Fruit fly (Drosophila melanogaster): ENCODE measurements around the gene CG34295.

Gene CG34295

DNA sequence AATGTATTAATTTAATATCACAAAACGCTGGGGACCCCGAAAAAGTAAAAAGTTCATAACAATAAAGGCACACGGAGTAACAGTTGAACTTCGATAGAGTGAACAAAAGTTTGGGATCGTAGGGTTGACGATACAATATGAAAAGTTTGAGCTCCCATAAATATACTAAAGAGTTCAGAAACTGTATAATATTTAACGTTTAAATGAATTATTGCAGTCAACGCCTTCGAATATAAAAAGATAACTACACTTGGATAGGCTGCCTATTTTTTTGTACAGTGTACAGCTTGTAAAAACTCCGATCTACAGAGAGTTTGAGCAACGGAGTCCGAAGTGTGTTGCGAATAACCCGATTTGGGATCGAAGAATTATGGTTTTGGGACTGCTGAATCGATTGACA, 41.3 kb downstream of the CG34295 start:
- peak; percentile 54 for TF ChIP-seq CG31627 (GFP tag; optimal IDR thresholded peaks at IDR 0.05)
- TF ChIP-seq Smox (GFP tag; optimal IDR thresholded peaks at IDR 0.05): no peak
- no peak for TF ChIP-seq Met (GFP tag; optimal IDR thresholded peaks at IDR 0.05)
- TF ChIP-seq CG9139 (GFP tag; optimal IDR thresholded peaks at IDR 0.05): no peak
- no peak for TF ChIP-seq CG8632 (GFP tag; optimal IDR thresholded peaks at IDR 0.05)
- no peak for TF ChIP-seq fd85E (GFP tag; optimal IDR thresholded peaks at IDR 0.05)
- no peak for TF ChIP-seq Eip75B (GFP tag; optimal IDR thresholded peaks at IDR 0.05)
- peak; percentile 41 for TF ChIP-seq CG34406 (GFP tag; optimal IDR thresholded peaks at IDR 0.05)
- no peak for TF ChIP-seq CG11294 (GFP tag; IDR thresholded peaks at IDR 0.05)
- peak; percentile 79 for TF ChIP-seq svp (GFP tag)
- TF ChIP-seq CG6276 (GFP tag; optimal IDR thresholded peaks at IDR 0.05): no peak
- TF ChIP-seq CG10631 (GFP tag; optimal IDR thresholded peaks at IDR 0.05): no peak
- TF ChIP-seq salr (GFP tag; optimal IDR thresholded peaks at IDR 0.05): no peak
- TF ChIP-seq pdm3 (GFP tag; optimal IDR thresholded peaks at IDR 0.05): no peak
- TF ChIP-seq dsx (GFP tag; optimal IDR thresholded peaks at IDR 0.05; ENCODE audit: poor library complexity, severe bottlenecking): no peak
- TF ChIP-seq CG10669 (GFP tag; optimal IDR thresholded peaks at IDR 0.05): no peak
- no peak for TF ChIP-seq CG7368 (GFP tag; optimal IDR thresholded peaks at IDR 0.05)
- TF ChIP-seq esn (GFP tag; optimal IDR thresholded peaks at IDR 0.05): peak; percentile 65
- TF ChIP-seq topi (GFP tag; optimal IDR thresholded peaks at IDR 0.05): no peak
- TF ChIP-seq CG6792 (GFP tag; optimal IDR thresholded peaks at IDR 0.05): peak; percentile 33
- TF ChIP-seq Sox15 (GFP tag; optimal IDR thresholded peaks at IDR 0.05): peak; percentile 31
- TF ChIP-seq cyc (GFP tag; optimal IDR thresholded peaks at IDR 0.05): peak; percentile 45
- peak; percentile 40 for TF ChIP-seq Sox14 (GFP tag; optimal IDR thresholded peaks at IDR 0.05)
- no peak for TF ChIP-seq Hr4 (GFP tag; optimal IDR thresholded peaks at IDR 0.05)
- peak; percentile 57 for TF ChIP-seq lz (GFP tag; optimal IDR thresholded peaks at IDR 0.05)

DNA sequence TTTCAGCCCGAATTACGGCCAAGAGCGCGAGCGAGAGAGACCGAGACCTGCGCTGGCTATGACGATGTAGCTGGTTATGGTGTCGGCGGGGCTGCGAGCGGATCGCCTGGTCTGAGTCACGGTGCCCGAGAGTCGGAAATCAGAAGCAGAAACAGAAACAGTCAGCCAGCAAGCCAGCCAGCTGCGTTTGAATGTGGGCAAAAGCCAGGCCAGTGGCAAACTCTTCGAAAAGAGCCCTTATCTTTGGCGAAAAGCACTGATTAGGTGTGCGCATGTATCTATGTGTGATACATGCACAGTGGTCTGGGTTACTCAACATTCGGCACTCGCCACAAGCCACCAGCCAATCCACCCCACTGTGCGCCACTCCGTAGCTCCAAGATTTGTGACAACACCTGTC, 41.8 kb downstream of the CG34295 start:
- TF ChIP-seq vri (GFP tag; optimal IDR thresholded peaks at IDR 0.05): peak; percentile 7
- TF ChIP-seq Ets96B (tag; optimal IDR thresholded peaks at IDR 0.05): no peak
- TF ChIP-seq svp (GFP tag): peak; percentile 37

DNA sequence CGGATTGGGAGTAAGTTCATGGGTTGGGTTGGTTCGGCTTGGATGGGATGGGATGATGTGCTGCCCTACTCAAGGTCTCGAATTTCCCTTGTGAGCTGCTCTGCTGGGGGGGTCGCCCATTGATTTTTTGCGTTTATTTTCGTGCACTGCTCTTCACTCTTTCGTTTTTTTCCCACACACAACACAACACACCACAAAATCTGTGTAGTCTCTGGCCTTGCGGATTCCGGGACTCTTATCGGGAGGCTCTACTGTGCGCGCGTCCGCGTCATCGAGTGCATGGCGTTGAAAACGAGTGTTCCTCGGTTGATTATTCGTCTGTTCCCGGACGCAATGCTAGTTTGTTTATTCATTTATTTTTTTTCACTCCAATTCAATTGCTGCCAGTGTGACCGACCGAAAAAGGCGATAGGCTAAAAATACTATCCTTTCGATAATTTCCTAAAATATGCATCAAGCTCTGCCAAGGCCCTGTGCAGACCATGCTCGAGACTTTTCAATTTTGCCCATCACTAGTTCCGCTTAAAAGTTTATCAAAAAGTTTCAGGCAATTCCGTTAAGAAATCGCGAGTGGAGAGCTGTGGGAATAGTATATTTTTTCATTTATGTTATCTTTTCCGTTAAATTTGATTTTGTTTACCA, 42.3 kb downstream of the CG34295 start, which contains the start of gene WASp:
WASp (minus strand) TSS at position 399 of the 642 bp plus-strand sequence.
- TF ChIP-seq CG6808 (GFP tag; optimal IDR thresholded peaks at IDR 0.05) (peak; percentile 51), fd85E (GFP tag; optimal IDR thresholded peaks at IDR 0.05) (peak; percentile 51), CG8119 (GFP tag; IDR thresholded peaks at IDR 0.05) (peak; percentile 58; the same call in 2 of the 3 replicates), Eip78C (GFP tag) (peak; percentile 85), Eip75B (GFP tag; optimal IDR thresholded peaks at IDR 0.05) (no peak), ss (GFP tag; optimal IDR thresholded peaks at IDR 0.05) (peak in 1 of 2 experiments; percentile 55), CG6163 (GFP tag; IDR thresholded peaks at IDR 0.05) (peak; percentile 73), Lpt (GFP tag; optimal IDR thresholded peaks at IDR 0.05) (peak; percentile 9), CG6854 (GFP tag; optimal IDR thresholded peaks at IDR 0.05) (peak; percentile 51), CG32006 (GFP tag; optimal IDR thresholded peaks at IDR 0.05) (peak; percentile 35), pdm3 (GFP tag; optimal IDR thresholded peaks at IDR 0.05) (peak; percentile 66), fd59A (GFP tag; optimal IDR thresholded peaks at IDR 0.05) (peak; percentile 3), Sox15 (GFP tag; optimal IDR thresholded peaks at IDR 0.05) (peak; percentile 21), lz (GFP tag; optimal IDR thresholded peaks at IDR 0.05) (peak; percentile 68), CG31627 (GFP tag; optimal IDR thresholded peaks at IDR 0.05) (peak; percentile 48), Ets96B (tag; optimal IDR thresholded peaks at IDR 0.05) (no peak), CG6276 (GFP tag; optimal IDR thresholded peaks at IDR 0.05) (peak; percentile 23), CG3032 (tag; optimal IDR thresholded peaks at IDR 0.05) (peak; percentile 44), Ets21C (GFP tag; optimal IDR thresholded peaks at IDR 0.05) (peak; percentile 26), OdsH (GFP tag; optimal IDR thresholded peaks at IDR 0.05) (no peak), dac (GFP tag; optimal IDR thresholded peaks at IDR 0.05) (peak; percentile 47), Met (GFP tag; optimal IDR thresholded peaks at IDR 0.05) (no peak), salr (GFP tag; optimal IDR thresholded peaks at IDR 0.05) (peak; percentile 9 to 57), esn (GFP tag; optimal IDR thresholded peaks at IDR 0.05) (peak; percentile 64), CG16779 (tag; optimal IDR thresholded peaks at IDR 0.05) (peak; percentile 59), eg (GFP tag; IDR thresholded peaks at IDR 0.05) (no peak), CG1621 (tag; optimal IDR thresholded peaks at IDR 0.05) (no peak), acj6 (GFP tag; optimal IDR thresholded peaks at IDR 0.05) (peak; percentile 56), Sox14 (GFP tag; optimal IDR thresholded peaks at IDR 0.05) (peak; percentile 64)
